Fruit fly (Drosophila melanogaster) whole organism, embryonic: ENCODE measurements around the gene CG10345.
A peak's percentile ranks its signal among the peaks of the same experiment; 100 is the strongest.

Experiments used
- Antp ChIP-seq: fragments of 200-800 bp; sonication (Bioruptor generic); optimal IDR thresholded peaks from 3 replicates; lab custom pipeline; 2016; ENCODE audit warnings: missing biosample characterization, missing genetic modification characterization
- Asciz ChIP-seq: fragments of 200-800 bp; sonication (Bioruptor generic); optimal IDR thresholded peaks from 2 replicates; lab custom pipeline; 2017; ENCODE audit warnings: missing biosample characterization, mild to moderate bottlenecking, missing genetic modification characterization, missing genetic modification reagents
- CG1024 ChIP-seq: fragments of 200-800 bp; sonication (Bioruptor generic); IDR thresholded peaks from 2 replicates; pipeline ENCODE4 v1.3.6; 2022; ENCODE audit warnings: missing biosample characterization, missing genetic modification characterization
- CG10321 ChIP-seq: fragments of 200-800 bp; sonication (Bioruptor generic); IDR thresholded peaks from 2 replicates; pipeline ENCODE4 v1.3.6; 2022; ENCODE audit warnings: missing biosample characterization, missing genetic modification characterization
- CG10959 ChIP-seq: fragments of 200-800 bp; sonication (Bioruptor generic); IDR thresholded peaks from 2 replicates; pipeline ENCODE4 v1.3.6; 2022; ENCODE audit warnings: missing biosample characterization, missing genetic modification characterization
- CG11723 ChIP-seq: fragments of 200-800 bp; sonication (Bioruptor generic); optimal IDR thresholded peaks from 2 replicates; lab custom pipeline; 2017; ENCODE audit warnings: missing biosample characterization, mild to moderate bottlenecking, missing genetic modification characterization
- CG12299 ChIP-seq: fragments of 200-800 bp; sonication (Bioruptor generic); optimal IDR thresholded peaks from 2 replicates; lab custom pipeline; 2018; ENCODE audit warnings: missing biosample characterization, mild to moderate bottlenecking, missing genetic modification characterization
- CG12659 ChIP-seq: fragments of 200-800 bp; sonication (Bioruptor generic); optimal IDR thresholded peaks from 3 replicates; lab custom pipeline; 2017; ENCODE audit warnings: mild to moderate bottlenecking, missing biosample characterization, missing genetic modification reagents, missing genetic modification characterization
- CG13624 ChIP-seq: fragments of 200-800 bp; sonication (Bioruptor generic); optimal IDR thresholded peaks from 2 replicates; lab custom pipeline; 2016; ENCODE audit warnings: missing biosample characterization, missing genetic modification characterization
- CG15269 ChIP-seq: fragments of 200-800 bp; sonication (Bioruptor generic); optimal IDR thresholded peaks from 2 replicates; lab custom pipeline; 2018; ENCODE audit warnings: missing biosample characterization, mild to moderate bottlenecking, missing genetic modification characterization, moderate library complexity
- CG16813 ChIP-seq: fragments of 200-800 bp; sonication (Bioruptor generic); IDR thresholded peaks from 3 replicates; pipeline ENCODE4 v1.3.6; 2022; ENCODE audit warnings: missing biosample characterization, missing genetic modification characterization; ENCODE audit not compliant: partially characterized antibody
- CG17829 ChIP-seq: fragments of 200-800 bp; optimal IDR thresholded peaks from 2 replicates; lab custom pipeline; 2019; ENCODE audit warnings: missing biosample characterization, mild to moderate bottlenecking, missing genetic modification characterization, moderate library complexity
- CG1832 ChIP-seq: fragments of 200-800 bp; sonication (Bioruptor generic); optimal IDR thresholded peaks from 2 replicates; lab custom pipeline; 2017; ENCODE audit warnings: missing biosample characterization, mild to moderate bottlenecking, missing genetic modification characterization, inconsistent platforms
- CG18764 ChIP-seq: fragments of 200-800 bp; sonication (Bioruptor generic); optimal IDR thresholded peaks from 3 replicates; lab custom pipeline; 2016; ENCODE audit warnings: missing biosample characterization, missing genetic modification characterization
- CG2678 ChIP-seq: fragments of 200-800 bp; sonication (Bioruptor generic); optimal IDR thresholded peaks from 3 replicates; lab custom pipeline; 2019; ENCODE audit warnings: missing biosample characterization, mild to moderate bottlenecking, missing genetic modification characterization, moderate library complexity
- CG3163 ChIP-seq: fragments of 200-800 bp; sonication (Bioruptor generic); optimal IDR thresholded peaks from 3 replicates; lab custom pipeline; 2016; ENCODE audit warnings: missing biosample characterization, missing genetic modification characterization
- CG32532 ChIP-seq: fragments of 200-800 bp; sonication (Bioruptor generic); IDR thresholded peaks from 2 replicates; pipeline ENCODE4 v1.3.6; 2022; ENCODE audit warnings: missing biosample characterization, missing genetic modification characterization
- CG34422 ChIP-seq: fragments of 200-800 bp; sonication (Bioruptor generic); IDR thresholded peaks from 3 replicates; pipeline ENCODE4 v1.3.6; 2022; ENCODE audit warnings: missing biosample characterization, missing genetic modification characterization
- CG7372 ChIP-seq: fragments of 200-800 bp; sonication (Bioruptor generic); IDR thresholded peaks from 2 replicates; pipeline ENCODE4 v1.3.6; 2022; ENCODE audit warnings: missing biosample characterization, missing genetic modification characterization
- CG7745 ChIP-seq: fragments of 200-800 bp; sonication (Bioruptor generic); optimal IDR thresholded peaks from 2 replicates; lab custom pipeline; 2018; ENCODE audit warnings: missing biosample characterization, mild to moderate bottlenecking, missing genetic modification characterization, moderate library complexity
- CG7839 ChIP-seq: fragments of 200-800 bp; sonication (Bioruptor generic); optimal IDR thresholded peaks from 3 replicates; lab custom pipeline; 2018; ENCODE audit warnings: missing biosample characterization, mild to moderate bottlenecking, missing genetic modification characterization, moderate library complexity
- CG8089 ChIP-seq: fragments of 200-800 bp; sonication (Bioruptor generic); optimal IDR thresholded peaks from 3 replicates; lab custom pipeline; 2016; ENCODE audit warnings: missing biosample characterization, missing genetic modification characterization
- CG8281 ChIP-seq: fragments of 200-800 bp; sonication (Bioruptor generic); optimal IDR thresholded peaks from 2 replicates; lab custom pipeline; 2018; ENCODE audit warnings: missing biosample characterization, mild to moderate bottlenecking, missing genetic modification characterization, moderate library complexity
- CG8359 ChIP-seq: fragments of 200-800 bp; sonication (Bioruptor generic); optimal IDR thresholded peaks from 2 replicates; lab custom pipeline; 2017; ENCODE audit warnings: missing biosample characterization, mild to moderate bottlenecking, missing genetic modification characterization, borderline replicate concordance
- CG9727 ChIP-seq: fragments of 200-800 bp; sonication (Bioruptor generic); optimal IDR thresholded peaks from 3 replicates; lab custom pipeline; 2017; ENCODE audit warnings: missing biosample characterization, mild to moderate bottlenecking, missing genetic modification characterization
- CTCF ChIP-seq: fragments of 200-800 bp; sonication (Bioruptor generic); optimal IDR thresholded peaks from 2 replicates; lab custom pipeline; 2017; ENCODE audit warnings: missing biosample characterization, mild to moderate bottlenecking, missing genetic modification characterization, moderate library complexity
- Camta ChIP-seq: fragments of 200-800 bp; sonication (Bioruptor generic); optimal IDR thresholded peaks from 2 replicates; lab custom pipeline; 2016; ENCODE audit warnings: missing biosample characterization, missing genetic modification characterization
- Dad ChIP-seq: fragments of 200-800 bp; sonication (Bioruptor generic); optimal IDR thresholded peaks from 3 replicates; lab custom pipeline; 2016; ENCODE audit warnings: missing biosample characterization, missing genetic modification characterization
- HmgD ChIP-seq: fragments of 200-800 bp; sonication (Bioruptor generic); optimal IDR thresholded peaks from 3 replicates; lab custom pipeline; 2016; ENCODE audit warnings: missing biosample characterization, missing genetic modification characterization
- Hr51 ChIP-seq, 2 experiments: fragments of 200-800 bp; sonication (Bioruptor generic); optimal IDR thresholded peaks; 2 replicates in 1 of 2; 3 replicates in 1 of 2; lab custom pipeline; 2016 to 2018; ENCODE audit warnings: missing biosample characterization in 2 of 2, missing genetic modification characterization in 2 of 2, mild to moderate bottlenecking in 1 of 2, moderate library complexity in 1 of 2
- Neu2 ChIP-seq: fragments of 200-800 bp; sonication (Bioruptor generic); optimal IDR thresholded peaks from 3 replicates; lab custom pipeline; 2016; ENCODE audit warnings: missing biosample characterization, missing genetic modification characterization, borderline replicate concordance
- Side ChIP-seq: fragments of 200-800 bp; sonication (Bioruptor generic); optimal IDR thresholded peaks from 2 replicates; lab custom pipeline; 2016; ENCODE audit warnings: missing biosample characterization, missing genetic modification characterization
- Sox102F ChIP-seq: fragments of 200-800 bp; sonication (Bioruptor generic); optimal IDR thresholded peaks from 2 replicates; lab custom pipeline; 2018; ENCODE audit warnings: missing biosample characterization, mild to moderate bottlenecking, missing genetic modification characterization, moderate library complexity
- Spps ChIP-seq: fragments of 200-800 bp; sonication (Bioruptor generic); optimal IDR thresholded peaks from 2 replicates; lab custom pipeline; 2018; ENCODE audit warnings: missing biosample characterization, mild to moderate bottlenecking, missing genetic modification characterization
- abd-A ChIP-seq: fragments of 200-800 bp; sonication (Bioruptor generic); optimal IDR thresholded peaks from 3 replicates; lab custom pipeline; 2019; ENCODE audit warnings: missing biosample characterization, mild to moderate bottlenecking, missing genetic modification characterization, moderate library complexity
- bigmax ChIP-seq: fragments of 200-800 bp; sonication (Bioruptor generic); optimal IDR thresholded peaks from 2 replicates; lab custom pipeline; 2018; ENCODE audit warnings: missing biosample characterization, mild to moderate bottlenecking, missing genetic modification characterization
- croc ChIP-seq: fragments of 200-800 bp; sonication (Bioruptor generic); conservative IDR thresholded peaks from 3 replicates; pipeline ENCODE4 v1.3.6; 2022; ENCODE audit warnings: missing biosample characterization, missing genetic modification characterization
- da ChIP-seq: fragments of 200-800 bp; sonication (Bioruptor generic); optimal IDR thresholded peaks from 2 replicates; lab custom pipeline; 2016; ENCODE audit warnings: missing biosample characterization, missing genetic modification characterization
- dm ChIP-seq: fragments of 200-800 bp; sonication (Bioruptor generic); optimal IDR thresholded peaks from 3 replicates; lab custom pipeline; 2016; ENCODE audit warnings: missing biosample characterization, missing genetic modification characterization
- en ChIP-seq: fragments of 200-800 bp; sonication (Bioruptor generic); optimal IDR thresholded peaks from 2 replicates; lab custom pipeline; 2016; ENCODE audit warnings: missing biosample characterization, missing genetic modification characterization
- eyg ChIP-seq: fragments of 200-800 bp; sonication (Bioruptor generic); optimal IDR thresholded peaks from 3 replicates; lab custom pipeline; 2016; ENCODE audit warnings: missing biosample characterization, missing genetic modification characterization
- hkb ChIP-seq, 2 experiments: fragments of 200-800 bp in 1 of 2; fragments of >200 bp in 1 of 2; sonication (Bioruptor generic) in 1 of 2; IDR thresholded peaks in 1 of 2; optimal IDR thresholded peaks in 1 of 2; 2 replicates each; pipeline versions ENCODE4 v1.3.6 to Lab custom; 2017 to 2022; ENCODE audit warnings: missing biosample characterization in 1 of 2, missing genetic modification characterization in 1 of 2
- nom ChIP-seq: fragments of 200-800 bp; sonication (Bioruptor generic); optimal IDR thresholded peaks from 2 replicates; lab custom pipeline; 2017; ENCODE audit warnings: missing biosample characterization, missing genetic modification characterization, mild to moderate bottlenecking, moderate library complexity, missing genetic modification reagents
- pfk ChIP-seq: fragments of 200-800 bp; sonication (Bioruptor generic); optimal IDR thresholded peaks from 2 replicates; lab custom pipeline; 2018; ENCODE audit warnings: missing biosample characterization, mild to moderate bottlenecking, missing genetic modification characterization, moderate library complexity
- ro ChIP-seq: fragments of 200-800 bp; sonication (Bioruptor generic); IDR thresholded peaks from 2 replicates; pipeline ENCODE4 v1.3.6; 2022; ENCODE audit warnings: missing biosample characterization, missing genetic modification characterization
- stc ChIP-seq: fragments of 200-800 bp; sonication (Bioruptor generic); IDR thresholded peaks from 2 replicates; pipeline ENCODE4 v1.3.6; 2022; ENCODE audit warnings: missing biosample characterization, missing genetic modification characterization
- unc-4 ChIP-seq: fragments of 200-800 bp; sonication (Bioruptor generic); IDR thresholded peaks from 2 replicates; pipeline ENCODE4 v1.3.6; 2022; ENCODE audit warnings: missing biosample characterization, missing genetic modification characterization; ENCODE audit not compliant: partially characterized antibody
- unpg ChIP-seq: fragments of 200-800 bp; sonication (Bioruptor generic); optimal IDR thresholded peaks from 3 replicates; lab custom pipeline; 2018; ENCODE audit warnings: missing biosample characterization, mild to moderate bottlenecking, missing genetic modification characterization, moderate library complexity
- zen ChIP-seq: fragments of 200-800 bp; sonication (Bioruptor generic); optimal IDR thresholded peaks from 3 replicates; lab custom pipeline; 2018; ENCODE audit warnings: missing biosample characterization, mild to moderate bottlenecking, missing genetic modification characterization, moderate library complexity

CG10345 gene

DNA sequence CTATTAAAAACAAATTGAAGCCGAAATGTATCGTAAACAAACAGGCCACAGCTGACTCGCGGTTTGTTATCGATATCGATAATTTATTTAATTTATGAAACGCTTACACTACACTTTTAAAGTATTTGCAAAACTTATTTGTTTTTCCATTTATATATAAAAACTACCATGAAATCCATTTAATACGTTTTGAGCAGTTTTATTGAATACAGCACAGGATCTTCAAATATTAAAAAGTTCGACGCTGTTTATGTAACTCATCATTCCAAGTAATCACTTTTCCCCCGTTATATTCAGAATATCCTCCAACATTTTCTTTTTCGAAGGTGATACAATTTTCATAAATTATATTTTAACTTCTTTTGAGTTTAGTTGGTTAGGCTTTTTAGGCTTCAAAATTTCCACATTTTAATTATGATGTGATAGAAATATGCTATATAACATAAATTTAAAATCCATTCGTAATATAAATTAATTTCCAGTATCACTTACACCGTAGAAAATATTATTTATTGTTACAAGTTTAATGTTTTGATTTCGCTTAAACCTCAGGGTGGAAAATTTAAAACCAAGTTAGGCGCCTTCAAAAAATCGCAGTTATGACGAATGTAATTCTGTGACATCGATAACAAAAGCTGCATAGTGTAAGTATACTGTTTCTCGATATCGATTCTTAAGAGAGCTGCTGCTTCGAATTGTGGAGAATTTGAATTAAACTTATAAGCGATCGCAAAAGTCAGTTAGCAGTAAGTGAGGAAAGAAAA lies 42.5 kb upstream of the CG10345 start, which contains the start of the genes CG10324 and CCT3 (continued):
- no peak for TF ChIP-seq CG7839 (tag; lab: Kevin White, UChicago)
- peak; percentile 70 for TF ChIP-seq CG16813 (GFP tag; lab: Robert Waterston, UW)
- TF ChIP-seq CG11723 (GFP tag; lab: Kevin White, UChicago): no peak
- peak; percentile 63 for TF ChIP-seq CG9727 (GFP tag; lab: Kevin White, UChicago)
- TF ChIP-seq CG10321 (GFP tag; lab: Robert Waterston, UW): no peak
- peak; percentile 11 for TF ChIP-seq Side (GFP tag; lab: Kevin White, UChicago)
- no peak for TF ChIP-seq ro
- peak; percentile 67 for TF ChIP-seq unc-4
- TF ChIP-seq stc (GFP tag; lab: Robert Waterston, UW): 0 out of 2 replicates have a peak, but pooled peaks have one; percentile 38
- TF ChIP-seq CG32532 (GFP tag; lab: Robert Waterston, UW): peak; percentile 74
- peak; percentile 68 for TF ChIP-seq CG17829 (tag; lab: Kevin White, UChicago)
- no peak for TF ChIP-seq Spps
- no peak for TF ChIP-seq CG18764 (GFP tag; lab: Kevin White, UChicago)
- TF ChIP-seq CG7372: peak; percentile 67
- no peak for TF ChIP-seq CG1832 (GFP tag; lab: Kevin White, UChicago)
- TF ChIP-seq unpg: peak; percentile 76
- TF ChIP-seq CG12299 (tag; lab: Kevin White, UChicago): peak; percentile 52
- no peak for TF ChIP-seq CG3163
- TF ChIP-seq CG8281 (tag; lab: Kevin White, UChicago): no peak
- TF ChIP-seq Antp: no peak
- no peak for TF ChIP-seq pfk (GFP tag; lab: Kevin White, UChicago)
- TF ChIP-seq dm (GFP tag; lab: Kevin White, UChicago): no peak
- no peak for TF ChIP-seq Sox102F (GFP tag; lab: Kevin White, UChicago)
- no peak for TF ChIP-seq eyg (GFP tag; lab: Kevin White, UChicago)
- no peak for TF ChIP-seq HmgD (GFP tag; lab: Kevin White, UChicago)
- TF ChIP-seq CG8089 (GFP tag; lab: Kevin White, UChicago): no peak
- peak; percentile 51; the same call in 1 of the 3 replicates for TF ChIP-seq croc (GFP tag; lab: Robert Waterston, UW)
- no peak for TF ChIP-seq en (GFP tag; lab: Kevin White, UChicago)
- no peak for TF ChIP-seq bigmax (GFP tag; lab: Kevin White, UChicago)
- no peak for TF ChIP-seq CG7745 (tag; lab: Kevin White, UChicago)
- no peak for TF ChIP-seq Neu2 (GFP tag; lab: Kevin White, UChicago)
- TF ChIP-seq CG15269 (tag; lab: Kevin White, UChicago): peak; percentile 79
- TF ChIP-seq Camta: peak; percentile 55
- TF ChIP-seq CTCF (GFP tag; lab: Kevin White, UChicago): no peak
- TF ChIP-seq CG10959 (GFP tag; lab: Robert Waterston, UW): no peak
- TF ChIP-seq CG1024: peak; percentile 43; the same call in 1 of the 2 replicates
- TF ChIP-seq hkb (optimal IDR thresholded peaks at IDR 0.05; lab: Kevin White, UChicago): no peak
- TF ChIP-seq hkb (GFP tag; IDR thresholded peaks at IDR 0.05; lab: Robert Waterston, UW): peak; percentile 61
- no peak for TF ChIP-seq da (GFP tag; lab: Kevin White, UChicago)
- peak; percentile 41 for TF ChIP-seq zen
- TF ChIP-seq CG12659 (GFP tag; lab: Kevin White, UChicago): peak; percentile 61
- TF ChIP-seq CG34422 (GFP tag; lab: Robert Waterston, UW): peak; percentile 48; the same call in 1 of the 3 replicates
- peak; percentile 27 for TF ChIP-seq nom (GFP tag; lab: Kevin White, UChicago)
- no peak for TF ChIP-seq abd-A (tag; lab: Kevin White, UChicago)
- TF ChIP-seq Dad (GFP tag; lab: Kevin White, UChicago): no peak
- TF ChIP-seq CG13624: peak; percentile 19
- no peak for TF ChIP-seq Asciz (GFP tag; lab: Kevin White, UChicago)
- TF ChIP-seq Hr51 (GFP tag; optimal IDR thresholded peaks at IDR 0.05; lab: Kevin White, UChicago): no peak
- peak; percentile 12 for TF ChIP-seq CG2678 (tag; lab: Kevin White, UChicago)
- no peak for TF ChIP-seq CG8359 (GFP tag; lab: Kevin White, UChicago)
